Worm (Caenorhabditis elegans) whole organism, L4 larva: ENCODE measurements around the gene pro-1.

Source experiments
- aha-1 ChIP-seq: fragments of 150-350 bp; peaks from one replicate; lab custom pipeline; 2014; ENCODE audit warnings: missing biosample characterization, missing genetic modification characterization
- nhr-25 ChIP-seq: sonication (generic microtip); optimal IDR thresholded peaks from 2 replicates; lab custom pipeline; 2017; ENCODE audit warnings: missing genetic modification characterization, mild to moderate bottlenecking, missing compliant biosample characterization, antibody characterized with exemption, moderate library complexity, borderline replicate concordance; ENCODE audit not compliant: insufficient read depth
- pqm-1 ChIP-seq: sonication (generic microtip); optimal IDR thresholded peaks from 2 replicates; lab custom pipeline; 2017; ENCODE audit warnings: missing biosample characterization, missing genetic modification characterization
- ztf-11 ChIP-seq: fragments of 150-350 bp; optimal IDR thresholded peaks from 2 replicates; lab custom pipeline; 2014; ENCODE audit warnings: missing biosample characterization, missing genetic modification characterization

DNA sequence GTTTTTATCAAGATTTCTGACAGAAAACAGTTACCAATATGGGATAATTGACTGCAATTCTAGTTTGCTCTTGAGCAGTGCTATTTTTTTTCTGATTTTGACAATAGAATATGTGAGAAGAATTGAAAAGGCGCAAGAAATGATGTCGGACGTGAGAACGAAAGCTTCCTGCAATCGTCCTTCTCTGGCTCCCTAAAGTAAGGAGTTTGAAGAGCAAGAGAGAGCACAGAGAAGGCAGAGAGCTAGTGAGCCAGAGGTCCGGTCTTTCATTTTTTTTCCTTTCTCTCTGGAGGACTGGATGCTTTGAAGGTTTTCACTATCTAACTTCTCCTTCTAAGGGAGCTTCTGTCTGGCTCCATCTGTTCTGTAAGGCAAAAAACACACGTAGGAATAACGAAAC is 8.4 kb upstream of the pro-1 start:
- TF ChIP-seq pqm-1 (tag; lab: Kevin White, UChicago) (no peak), ztf-11 (tag; lab: Kevin White, UChicago) (no peak), aha-1 (tag; lab: Kevin White, UChicago) (peak; percentile 98), nhr-25 (tag; lab: Kevin White, UChicago) (no peak)
